Fruit fly (Drosophila melanogaster) whole organism, wandering third instar larva: ENCODE data around the gene Orc2.

Experiments used
- Abd-B ChIP-seq: fragments of >200 bp; optimal IDR thresholded peaks from 2 replicates; lab custom pipeline; 2017; ENCODE audit warnings: missing biosample characterization, missing genetic modification characterization
- CG32264 ChIP-seq: fragments of 200-800 bp; sonication (Bioruptor generic); optimal IDR thresholded peaks from 2 replicates; lab custom pipeline; 2016; ENCODE audit warnings: missing biosample characterization, missing genetic modification characterization
- CG9705 ChIP-seq: fragments of 200-800 bp; sonication (Bioruptor generic); optimal IDR thresholded peaks from 2 replicates; lab custom pipeline; 2018; ENCODE audit warnings: missing biosample characterization, mild to moderate bottlenecking, missing genetic modification characterization
- CrebA ChIP-seq: fragments of 200-800 bp; sonication (Bioruptor generic); optimal IDR thresholded peaks from 2 replicates; lab custom pipeline; 2016; ENCODE audit warnings: missing biosample characterization, mild to moderate bottlenecking, missing genetic modification characterization, borderline replicate concordance
- Dfd ChIP-seq: fragments of >200 bp; optimal IDR thresholded peaks from 2 replicates; lab custom pipeline; 2017; ENCODE audit warnings: missing biosample characterization, missing genetic modification characterization
- Dif ChIP-seq: fragments of 200-275, 200-300 bp; sonication (Bioruptor generic); optimal IDR thresholded peaks from 2 replicates; lab custom pipeline; 2018; ENCODE audit warnings: missing biosample characterization, missing genetic modification characterization; ENCODE audit not compliant: partially characterized antibody
- GATAd ChIP-seq: sonication (Bioruptor generic); optimal IDR thresholded peaks from 2 replicates; lab custom pipeline; 2016; ENCODE audit warnings: missing biosample characterization, missing genetic modification characterization
- HLH106 ChIP-seq: fragments of 200-800 bp; optimal IDR thresholded peaks from 3 replicates; lab custom pipeline; 2019; ENCODE audit warnings: missing biosample characterization, mild to moderate bottlenecking, missing genetic modification characterization, moderate library complexity
- Hnf4 ChIP-seq: fragments of 200-800 bp; sonication (Bioruptor generic); optimal IDR thresholded peaks from 2 replicates; lab custom pipeline; 2016; ENCODE audit warnings: missing biosample characterization, mild to moderate bottlenecking, missing genetic modification characterization
- Hr78 ChIP-seq: fragments of >200 bp; optimal IDR thresholded peaks from 2 replicates; lab custom pipeline; 2017; ENCODE audit warnings: missing biosample characterization, missing genetic modification characterization
- Hr83 ChIP-seq: fragments of 200-300 bp; sonication (Bioruptor generic); optimal IDR thresholded peaks from 2 replicates; lab custom pipeline; 2016; ENCODE audit warnings: missing biosample characterization, mild to moderate bottlenecking, missing genetic modification characterization, moderate library complexity; ENCODE audit not compliant: poor library complexity, severe bottlenecking
- Jra ChIP-seq: sonication (Bioruptor generic); optimal IDR thresholded peaks from 2 replicates; lab custom pipeline; 2016; ENCODE audit warnings: missing biosample characterization, missing genetic modification characterization
- Mio ChIP-seq: sonication (Bioruptor generic); optimal IDR thresholded peaks from 2 replicates; lab custom pipeline; 2016; ENCODE audit warnings: missing biosample characterization, missing genetic modification characterization
- Myc ChIP-seq: fragments of >200 bp; optimal IDR thresholded peaks from 2 replicates; lab custom pipeline; 2017
- N ChIP-seq: fragments of >200 bp; optimal IDR thresholded peaks from 2 replicates; lab custom pipeline; 2018; ENCODE audit warnings: missing biosample characterization, missing external identifiers, missing genetic modification characterization
- OdsH ChIP-seq: fragments of 200-800 bp; sonication (Bioruptor generic); optimal IDR thresholded peaks from 2 replicates; lab custom pipeline; 2016; ENCODE audit warnings: missing biosample characterization, mild to moderate bottlenecking, missing genetic modification characterization
- Rel ChIP-seq, 2 experiments: fragments of 200-800 bp; sonication (Bioruptor generic) in 1 of 2; optimal IDR thresholded peaks; 2 replicates in 1 of 2; 3 replicates in 1 of 2; lab custom pipeline; 2016 to 2019; ENCODE audit warnings: mild to moderate bottlenecking in 2 of 2, missing biosample characterization in 2 of 2, missing genetic modification characterization in 2 of 2, moderate library complexity in 1 of 2
- Sp1 ChIP-seq: fragments of 200-800 bp; sonication (Bioruptor generic); optimal IDR thresholded peaks from 3 replicates; lab custom pipeline; 2019; ENCODE audit warnings: missing biosample characterization, mild to moderate bottlenecking, missing genetic modification characterization, moderate library complexity
- Vsx2 ChIP-seq: fragments of 200-300, 225-300 bp; sonication (Bioruptor generic); optimal IDR thresholded peaks from 2 replicates; lab custom pipeline; 2018; ENCODE audit warnings: missing biosample characterization, missing genetic modification characterization; ENCODE audit not compliant: partially characterized antibody
- br ChIP-seq: fragments of 200-800 bp; sonication (Bioruptor generic); optimal IDR thresholded peaks from 2 replicates; lab custom pipeline; 2016; ENCODE audit warnings: missing biosample characterization, missing genetic modification characterization
- brk ChIP-seq: fragments of 200-800 bp; sonication (Bioruptor generic); optimal IDR thresholded peaks from 2 replicates; lab custom pipeline; 2016; ENCODE audit warnings: missing biosample characterization, mild to moderate bottlenecking, missing genetic modification characterization
- dl ChIP-seq, 2 experiments: fragments of 175-275, 200-275 bp in 1 of 2; fragments of 200-275 bp in 1 of 2; sonication (Bioruptor generic); optimal IDR thresholded peaks; lab custom pipeline; 2018; ENCODE audit warnings: mild to moderate bottlenecking in 2 of 2, missing biosample characterization in 2 of 2, missing genetic modification characterization in 2 of 2, moderate library complexity in 2 of 2; ENCODE audit not compliant: partially characterized antibody in 2 of 2, insufficient read depth in 1 of 2
- dmrt93B ChIP-seq: fragments of 200-800 bp; sonication (Bioruptor generic); optimal IDR thresholded peaks from 2 replicates; lab custom pipeline; 2018; ENCODE audit warnings: missing biosample characterization, mild to moderate bottlenecking, missing genetic modification characterization
- dsf ChIP-seq: sonication (Bioruptor generic); optimal IDR thresholded peaks from 2 replicates; lab custom pipeline; 2016; ENCODE audit warnings: missing biosample characterization, missing genetic modification characterization, borderline replicate concordance
- ey ChIP-seq: fragments of 200-800 bp; sonication (Bioruptor generic); optimal IDR thresholded peaks from 2 replicates; lab custom pipeline; 2016; ENCODE audit warnings: missing biosample characterization, missing genetic modification characterization
- foxo ChIP-seq, 2 experiments: fragments of 200-800 bp; sonication (Bioruptor generic); optimal IDR thresholded peaks; 2 replicates in 1 of 2; 3 replicates in 1 of 2; lab custom pipeline; 2016 to 2017; ENCODE audit warnings: missing biosample characterization in 2 of 2, missing genetic modification characterization in 2 of 2
- fru ChIP-seq: fragments of 200-800 bp; sonication (Bioruptor generic); optimal IDR thresholded peaks from 3 replicates; lab custom pipeline; 2016; ENCODE audit warnings: missing biosample characterization, mild to moderate bottlenecking, missing genetic modification characterization
- h ChIP-seq: fragments of 200-800 bp; sonication (Bioruptor generic); optimal IDR thresholded peaks from 3 replicates; lab custom pipeline; 2016; ENCODE audit warnings: missing biosample characterization, mild to moderate bottlenecking, missing genetic modification characterization
- jim ChIP-seq: fragments of 175-275, 200-325 bp; sonication (Bioruptor generic); optimal IDR thresholded peaks from 2 replicates; lab custom pipeline; 2016; ENCODE audit warnings: missing biosample characterization, mild to moderate bottlenecking, missing genetic modification characterization
- lola ChIP-seq: fragments of >200 bp; optimal IDR thresholded peaks from 2 replicates; lab custom pipeline; 2017; ENCODE audit warnings: missing biosample characterization, missing genetic modification characterization
- pan ChIP-seq: fragments of >200 bp; optimal IDR thresholded peaks from 2 replicates; lab custom pipeline; 2017
- psq ChIP-seq: fragments of 200-800 bp; sonication (Bioruptor generic); optimal IDR thresholded peaks from 3 replicates; lab custom pipeline; 2017; ENCODE audit warnings: missing biosample characterization, mild to moderate bottlenecking, missing genetic modification characterization, moderate library complexity
- rgr ChIP-seq: fragments of 200-800 bp; sonication (Bioruptor generic); optimal IDR thresholded peaks from 3 replicates; lab custom pipeline; 2016; ENCODE audit warnings: missing biosample characterization, mild to moderate bottlenecking, missing genetic modification characterization
- sage ChIP-seq: fragments of 200-800 bp; sonication (Bioruptor generic); optimal IDR thresholded peaks from 2 replicates; lab custom pipeline; 2016; ENCODE audit warnings: missing biosample characterization, mild to moderate bottlenecking, missing genetic modification characterization
- sv ChIP-seq: fragments of 200-800 bp; sonication (Bioruptor generic); optimal IDR thresholded peaks from 3 replicates; lab custom pipeline; 2016; ENCODE audit warnings: missing biosample characterization, missing genetic modification characterization
- tai ChIP-seq: sonication (Bioruptor generic); optimal IDR thresholded peaks from 2 replicates; lab custom pipeline; 2016; ENCODE audit warnings: missing biosample characterization, missing genetic modification characterization
- usp ChIP-seq: fragments of >200 bp; optimal IDR thresholded peaks from 2 replicates; lab custom pipeline; 2017; ENCODE audit warnings: missing biosample characterization, missing genetic modification characterization
- woc ChIP-seq: sonication (Bioruptor generic); optimal IDR thresholded peaks from 2 replicates; lab custom pipeline; 2016; ENCODE audit warnings: missing biosample characterization, mild to moderate bottlenecking, missing genetic modification characterization

Orc2 gene

DNA sequence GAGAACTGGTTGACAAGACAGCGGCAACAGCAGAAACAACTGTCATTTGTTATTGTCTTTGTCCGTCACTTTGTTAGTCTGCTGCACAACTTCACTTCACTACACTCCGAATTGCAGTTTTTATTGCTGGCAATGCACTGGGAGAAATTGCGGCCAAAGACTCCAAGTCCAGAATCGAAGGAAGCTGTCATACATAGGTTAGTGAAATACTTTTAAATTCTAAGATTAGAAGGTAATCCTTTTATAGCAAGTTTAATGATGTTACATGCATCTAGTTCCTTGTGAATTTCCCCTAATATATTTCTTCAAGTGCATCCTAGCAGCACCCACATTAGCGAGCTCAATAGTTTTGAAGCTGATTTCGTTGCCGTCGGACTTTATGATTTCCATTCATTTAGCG, 44.2 kb downstream of the Orc2 start:
- TF ChIP-seq woc (GFP tag; lab: Kevin White, UChicago) (no peak), dmrt93B (GFP tag; lab: Kevin White, UChicago) (peak; percentile 24), Rel (GFP tag; optimal IDR thresholded peaks at IDR 0.05; lab: Kevin White, UChicago) (no peak), Rel (tag; optimal IDR thresholded peaks at IDR 0.05; lab: Kevin White, UChicago) (no peak), Dif (GFP tag; lab: Kevin White, UChicago) (no peak), pan (no peak), OdsH (GFP tag; lab: Kevin White, UChicago) (no peak), usp (GFP tag; lab: Kevin White, UChicago) (no peak), CG9705 (no peak), h (GFP tag; lab: Kevin White, UChicago) (peak; percentile 27), Abd-B (GFP tag; lab: Kevin White, UChicago) (no peak), brk (no peak), sage (GFP tag; lab: Kevin White, UChicago) (no peak), sv (GFP tag; lab: Kevin White, UChicago) (no peak), fru (peak; percentile 50), br (GFP tag; lab: Kevin White, UChicago) (no peak), psq (peak; percentile 9), Vsx2 (GFP tag; lab: Kevin White, UChicago) (no peak), CrebA (GFP tag; lab: Kevin White, UChicago) (no peak), N (GFP tag; lab: Kevin White, UChicago) (no peak), dl (GFP tag; optimal IDR thresholded peaks at IDR 0.05; lab: Kevin White, UChicago; ENCODE audit: insufficient read depth in 1 of 2, partially characterized antibody in 2 of 2) (no peak), Myc (no peak), CG32264 (GFP tag; lab: Kevin White, UChicago) (no peak), Hr83 (GFP tag; lab: Kevin White, UChicago) (no peak), Dfd (GFP tag; lab: Kevin White, UChicago) (no peak), lola (GFP tag; lab: Kevin White, UChicago) (no peak), ey (GFP tag; lab: Kevin White, UChicago) (peak; percentile 33), rgr (GFP tag; lab: Kevin White, UChicago) (peak; percentile 26), GATAd (GFP tag; lab: Kevin White, UChicago) (no peak), Sp1 (GFP tag; lab: Kevin White, UChicago) (peak; percentile 13), Jra (no peak), jim (no peak), Hnf4 (no peak), tai (GFP tag; lab: Kevin White, UChicago) (no peak), HLH106 (tag; lab: Kevin White, UChicago) (peak; percentile 8), dsf (GFP tag; lab: Kevin White, UChicago) (no peak), Hr78 (GFP tag; lab: Kevin White, UChicago) (no peak), foxo (GFP tag; optimal IDR thresholded peaks at IDR 0.05; lab: Kevin White, UChicago) (peak in 1 of 2 experiments; percentile 54), Mio (GFP tag; lab: Kevin White, UChicago) (no peak)
- TF ChIP-seq, all 38 proteins: peak for 9

DNA sequence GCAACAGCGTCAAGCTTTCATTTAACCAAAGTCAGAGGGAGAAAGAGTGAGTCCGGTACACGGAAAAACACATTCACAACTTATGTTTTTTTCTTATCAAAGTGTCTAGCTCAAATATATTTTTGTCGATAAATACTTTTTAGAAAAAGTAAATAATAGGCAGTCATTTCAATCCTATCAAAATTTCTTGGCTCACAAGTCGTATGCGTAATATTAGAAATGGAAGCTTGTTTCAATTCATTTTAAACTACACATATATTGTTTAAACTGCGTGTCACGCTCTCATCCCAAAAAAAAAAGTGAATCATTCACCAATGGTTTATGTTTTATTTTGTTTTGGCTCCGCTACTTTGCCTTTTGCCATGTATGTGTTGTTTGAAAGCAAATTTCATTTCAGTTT, 45.0 kb downstream of the Orc2 start:
- TF ChIP-seq tai (GFP tag; lab: Kevin White, UChicago) (peak; percentile 23), woc (GFP tag; lab: Kevin White, UChicago) (no peak), Mio (GFP tag; lab: Kevin White, UChicago) (no peak)

DNA sequence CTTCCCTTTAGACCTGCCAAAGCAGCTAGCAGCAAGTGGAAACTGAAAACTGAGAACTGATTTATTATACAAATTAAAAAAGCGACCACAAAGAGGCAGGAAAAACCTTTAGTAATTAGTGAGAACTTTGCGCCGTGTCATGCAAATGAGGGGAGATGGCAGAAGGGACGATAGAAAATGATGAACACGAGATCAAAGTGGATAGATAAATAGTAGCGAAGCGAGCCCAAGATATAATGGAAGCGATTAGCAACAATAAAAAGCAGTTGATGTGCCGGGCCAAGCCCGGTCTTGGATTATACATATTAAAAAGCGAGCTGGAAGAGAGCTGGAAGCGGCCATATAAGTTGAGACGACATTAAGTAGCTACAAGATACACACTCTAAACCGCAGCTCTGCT, 46.5 kb downstream of the Orc2 start:
- TF ChIP-seq Rel (GFP tag; optimal IDR thresholded peaks at IDR 0.05; lab: Kevin White, UChicago), result no peak
- TF ChIP-seq Rel (tag; optimal IDR thresholded peaks at IDR 0.05; lab: Kevin White, UChicago), result no peak
- TF ChIP-seq Myc, result no peak
- TF ChIP-seq pan, result no peak
- no peak for TF ChIP-seq tai (GFP tag; lab: Kevin White, UChicago)
- TF ChIP-seq Jra, result no peak
